Worm (Caenorhabditis elegans): Measurements from ENCODE around the gene C39B10.7.

The C39B10.7 gene

ce11 chrX:10491044-10491443 lies 14.4 kb downstream of the C39B10.7 start, which contains the start of gene C33D3.5:
C33D3.5 (plus strand) TSS chrX:10491344.
- TF ChIP-seq tbp1 (GFP tag; optimal IDR thresholded peaks at IDR 0.05) (no peak), ztf-25 (GFP tag; IDR thresholded peaks at IDR 0.05) (no peak), repo-1 (tag; optimal IDR thresholded peaks at IDR 0.05) (no peak), mel-28 (tag; optimal IDR thresholded peaks at IDR 0.05; ENCODE audit: borderline replicate concordance) (no peak), rcor-1 (GFP tag; IDR thresholded peaks at IDR 0.05) (no peak), hmg-20 (GFP tag; IDR thresholded peaks at IDR 0.05) (no peak), F23B12.7 (tag; optimal IDR thresholded peaks at IDR 0.05; ENCODE audit: insufficient read depth) (no peak), atf-7 (tag; optimal IDR thresholded peaks at IDR 0.05) (no peak), gei-17 (GFP tag; optimal IDR thresholded peaks at IDR 0.05) (no peak), Y56A3A.18 (GFP tag; IDR thresholded peaks at IDR 0.05) (no peak)

ce11 chrX:10491875-10492523 lies 15.3 kb downstream of the C39B10.7 start:
- TF ChIP-seq atf-7 (tag; optimal IDR thresholded peaks at IDR 0.05): no peak
- TF ChIP-seq pbrm-1 (GFP tag; IDR thresholded peaks at IDR 0.05): no peak
- TF ChIP-seq tbp1 (GFP tag; optimal IDR thresholded peaks at IDR 0.05): no peak
- no peak for TF ChIP-seq hlh-26 (GFP tag; conservative IDR thresholded peaks at IDR 0.05)
- no peak for TF ChIP-seq madf-8 (GFP tag; conservative IDR thresholded peaks at IDR 0.05)
- TF ChIP-seq K12H6.12 (tag; optimal IDR thresholded peaks at IDR 0.05): no peak
- no peak for TF ChIP-seq ceh-100 (GFP tag; IDR thresholded peaks at IDR 0.05)
- TF ChIP-seq ztf-6 (GFP tag; IDR thresholded peaks at IDR 0.05): no peak
- TF ChIP-seq unc-62 (GFP tag; optimal IDR thresholded peaks at IDR 0.05): no peak
- TF ChIP-seq ceh-58 (GFP tag; IDR thresholded peaks at IDR 0.05): no peak
- TF ChIP-seq nhr-80 (tag; optimal IDR thresholded peaks at IDR 0.05): no peak
- TF ChIP-seq B0035.1 (tag; optimal IDR thresholded peaks at IDR 0.05): no peak
- TF ChIP-seq egrh-3 (GFP tag; IDR thresholded peaks at IDR 0.05): no peak
- no peak for TF ChIP-seq hlh-12 (tag; optimal IDR thresholded peaks at IDR 0.05)
- TF ChIP-seq F57C9.4 (tag; optimal IDR thresholded peaks at IDR 0.05): no peak
- no peak for TF ChIP-seq let-607 (tag; optimal IDR thresholded peaks at IDR 0.05)
- TF ChIP-seq F10E7.11 (tag; optimal IDR thresholded peaks at IDR 0.05): no peak
- TF ChIP-seq Y53F4B.3 (GFP tag; IDR thresholded peaks at IDR 0.05): no peak

ce11 chrX:10499590-10499989 lies 22.9 kb downstream of the C39B10.7 start, which contains the start of gene vab-3:
vab-3 (plus strand) TSS chrX:10499890.
- TF ChIP-seq lin-35 (GFP tag; optimal IDR thresholded peaks at IDR 0.05): no peak
- TF ChIP-seq pha-4 (tag; optimal IDR thresholded peaks at IDR 0.05): no peak
- no peak for TF ChIP-seq C17E4.6 (GFP tag; IDR thresholded peaks at IDR 0.05)
- no peak for TF ChIP-seq nhr-90 (tag; optimal IDR thresholded peaks at IDR 0.05)
- TF ChIP-seq B0035.1 (tag; optimal IDR thresholded peaks at IDR 0.05): no peak
- no peak for TF ChIP-seq madf-8 (GFP tag; conservative IDR thresholded peaks at IDR 0.05)
- TF ChIP-seq ceh-79 (tag; optimal IDR thresholded peaks at IDR 0.05): no peak
- no peak for TF ChIP-seq rpc-1 (optimal IDR thresholded peaks at IDR 0.05)
- TF ChIP-seq rpc-1 (tag; optimal IDR thresholded peaks at IDR 0.05): no peak
- TF ChIP-seq somi-1 (GFP tag; optimal IDR thresholded peaks at IDR 0.05): no peak

- no peak for TF ChIP-seq nhr-179 (tag; optimal IDR thresholded peaks at IDR 0.05)
- TF ChIP-seq K11D2.4 (GFP tag; IDR thresholded peaks at IDR 0.05): no peak
- no peak for TF ChIP-seq Y79H2A.3 (GFP tag; conservative IDR thresholded peaks at IDR 0.05)
- TF ChIP-seq B0019.2 (GFP tag; conservative IDR thresholded peaks at IDR 0.05): no peak
- no peak for TF ChIP-seq F57A8.1 (GFP tag; optimal IDR thresholded peaks at IDR 0.05)
- no peak for TF ChIP-seq ztf-6 (GFP tag; IDR thresholded peaks at IDR 0.05)
- no peak for TF ChIP-seq him-1 (tag; optimal IDR thresholded peaks at IDR 0.05)
- TF ChIP-seq B0261.1 (tag; optimal IDR thresholded peaks at IDR 0.05): no peak
- no peak for TF ChIP-seq F39B2.1 (GFP tag; IDR thresholded peaks at IDR 0.05)
- TF ChIP-seq mes-4 (tag; optimal IDR thresholded peaks at IDR 0.05): no peak
- no peak for TF ChIP-seq egl-18 (GFP tag; IDR thresholded peaks at IDR 0.05)
- no peak for TF ChIP-seq sptf-2 (GFP tag; optimal IDR thresholded peaks at IDR 0.05)
- no peak for TF ChIP-seq sdz-38 (tag; optimal IDR thresholded peaks at IDR 0.05)
- TF ChIP-seq F22D6.2 (tag; optimal IDR thresholded peaks at IDR 0.05): no peak
Measured at ce11 chrX:10503393-10503792, 26.7 kb downstream of the C39B10.7 start.

Data from whole organism, young adult.